Fruit fly (Drosophila melanogaster) whole organism, embryonic: ENCODE results near the gene mRpL27.

Source experiments
- Bgb ChIP-seq: fragments of 200-800 bp; sonication (Bioruptor generic); IDR thresholded peaks from 2 replicates; pipeline ENCODE4 v1.3.6; 2022; ENCODE audit warnings: missing biosample characterization, missing genetic modification characterization; ENCODE audit not compliant: partially characterized antibody
- C15 ChIP-seq: fragments of 200-800 bp; sonication (Bioruptor generic); IDR thresholded peaks from 3 replicates; pipeline ENCODE4 v1.3.6; 2022; ENCODE audit warnings: missing biosample characterization, missing genetic modification characterization
- CG11696 ChIP-seq: fragments of 200-800 bp; sonication (Bioruptor generic); IDR thresholded peaks from 2 replicates; pipeline ENCODE4 v1.3.6; 2022; ENCODE audit warnings: missing biosample characterization, missing genetic modification characterization
- CG11723 ChIP-seq: fragments of 200-800 bp; sonication (Bioruptor generic); optimal IDR thresholded peaks from 2 replicates; lab custom pipeline; 2017; ENCODE audit warnings: missing biosample characterization, mild to moderate bottlenecking, missing genetic modification characterization
- CG12236 ChIP-seq: fragments of 200-800 bp; sonication (Bioruptor generic); optimal IDR thresholded peaks from 2 replicates; lab custom pipeline; 2016; ENCODE audit warnings: missing biosample characterization, missing genetic modification characterization
- CG14441 ChIP-seq: fragments of 200-800 bp; sonication (Bioruptor generic); IDR thresholded peaks from 2 replicates; pipeline ENCODE4 v1.3.6; 2022; ENCODE audit warnings: missing biosample characterization, missing genetic modification characterization
- CG14860 ChIP-seq: fragments of 200-800 bp; sonication (Bioruptor generic); IDR thresholded peaks from 3 replicates; pipeline ENCODE4 v1.3.6; 2022; ENCODE audit warnings: missing biosample characterization, missing genetic modification characterization; ENCODE audit not compliant: partially characterized antibody
- CG15011 ChIP-seq: fragments of 200-800 bp; sonication (Bioruptor generic); optimal IDR thresholded peaks from 3 replicates; lab custom pipeline; 2018; ENCODE audit warnings: missing biosample characterization, mild to moderate bottlenecking, missing genetic modification characterization
- CG16813 ChIP-seq: fragments of 200-800 bp; sonication (Bioruptor generic); IDR thresholded peaks from 3 replicates; pipeline ENCODE4 v1.3.6; 2022; ENCODE audit warnings: missing biosample characterization, missing genetic modification characterization; ENCODE audit not compliant: partially characterized antibody
- CG17328 ChIP-seq: fragments of 200-800 bp; sonication (Bioruptor generic); IDR thresholded peaks from 2 replicates; pipeline ENCODE4 v1.3.6; 2022; ENCODE audit warnings: missing biosample characterization, missing genetic modification characterization
- CG17829 ChIP-seq: fragments of 200-800 bp; optimal IDR thresholded peaks from 2 replicates; lab custom pipeline; 2019; ENCODE audit warnings: missing biosample characterization, mild to moderate bottlenecking, missing genetic modification characterization, moderate library complexity
- CG2120 ChIP-seq: fragments of 200-800 bp; sonication (Bioruptor generic); optimal IDR thresholded peaks from 3 replicates; lab custom pipeline; 2016; ENCODE audit warnings: missing biosample characterization, missing genetic modification characterization
- CG34224 ChIP-seq: fragments of 200-800 bp; sonication (Bioruptor generic); IDR thresholded peaks from 3 replicates; pipeline ENCODE4 v1.3.6; 2022; ENCODE audit warnings: missing biosample characterization, missing genetic modification characterization; ENCODE audit not compliant: partially characterized antibody
- CG6272 ChIP-seq: fragments of 200-800 bp; sonication (Bioruptor generic); IDR thresholded peaks from 2 replicates; pipeline ENCODE4 v1.3.6; 2022; ENCODE audit warnings: missing biosample characterization, missing genetic modification characterization
- CG6765 ChIP-seq: fragments of 200-800 bp; sonication (Bioruptor generic); optimal IDR thresholded peaks from 3 replicates; lab custom pipeline; 2017; ENCODE audit warnings: missing biosample characterization, mild to moderate bottlenecking, missing genetic modification characterization
- CG8478 ChIP-seq: fragments of >200 bp; optimal IDR thresholded peaks from 2 replicates; lab custom pipeline; 2018
- CG9215 ChIP-seq: fragments of 200-800 bp; sonication (Bioruptor generic); IDR thresholded peaks from 2 replicates; pipeline ENCODE4 v1.3.6; 2022; ENCODE audit warnings: missing biosample characterization, missing genetic modification characterization
- CG9932 ChIP-seq: fragments of 200-800 bp; sonication (Bioruptor generic); IDR thresholded peaks from 2 replicates; pipeline ENCODE4 v1.3.6; 2022; ENCODE audit warnings: missing biosample characterization, missing genetic modification characterization
- CTCF ChIP-seq: fragments of 200-800 bp; sonication (Bioruptor generic); optimal IDR thresholded peaks from 2 replicates; lab custom pipeline; 2017; ENCODE audit warnings: missing biosample characterization, mild to moderate bottlenecking, missing genetic modification characterization, moderate library complexity
- Fer2 ChIP-seq: fragments of 200-800 bp; sonication (Bioruptor generic); optimal IDR thresholded peaks from 2 replicates; lab custom pipeline; 2018; ENCODE audit warnings: missing biosample characterization, mild to moderate bottlenecking, missing genetic modification characterization, moderate library complexity
- HHEX ChIP-seq: fragments of 200-800 bp; sonication (Bioruptor generic); optimal IDR thresholded peaks from 3 replicates; lab custom pipeline; 2017; ENCODE audit warnings: missing biosample characterization, mild to moderate bottlenecking, missing genetic modification characterization, missing genetic modification reagents
- HLH3B ChIP-seq: fragments of 200-800 bp; sonication (Bioruptor generic); IDR thresholded peaks from 2 replicates; pipeline ENCODE4 v1.3.6; 2022; ENCODE audit warnings: missing biosample characterization, missing genetic modification characterization
- HLH4C ChIP-seq: fragments of 200-800 bp; sonication (Bioruptor generic); IDR thresholded peaks from 3 replicates; pipeline ENCODE4 v1.3.6; 2022; ENCODE audit warnings: missing biosample characterization, missing genetic modification characterization; ENCODE audit not compliant: partially characterized antibody
- Hmr ChIP-seq: fragments of 200-800 bp; sonication (Bioruptor generic); optimal IDR thresholded peaks from 3 replicates; lab custom pipeline; 2017; ENCODE audit warnings: mild to moderate bottlenecking, missing biosample characterization, missing genetic modification reagents, missing genetic modification characterization
- Lhr ChIP-seq: fragments of 200-800 bp; sonication (Bioruptor generic); optimal IDR thresholded peaks from 3 replicates; lab custom pipeline; 2017; ENCODE audit warnings: mild to moderate bottlenecking, missing biosample characterization, missing genetic modification reagents, missing genetic modification characterization
- Lim3 ChIP-seq: fragments of 200-800 bp; sonication (Bioruptor generic); IDR thresholded peaks from 2 replicates; pipeline ENCODE4 v1.3.6; 2022; ENCODE audit warnings: missing biosample characterization, missing genetic modification characterization
- Neu2 ChIP-seq: fragments of 200-800 bp; sonication (Bioruptor generic); optimal IDR thresholded peaks from 3 replicates; lab custom pipeline; 2016; ENCODE audit warnings: missing biosample characterization, missing genetic modification characterization, borderline replicate concordance
- Opbp ChIP-seq: fragments of 200-800 bp; sonication (Bioruptor generic); IDR thresholded peaks from 3 replicates; pipeline ENCODE4 v1.3.6; 2022; ENCODE audit warnings: missing biosample characterization, missing genetic modification characterization; ENCODE audit not compliant: partially characterized antibody
- Pdp1 ChIP-seq, 2 experiments: fragments of 200-800 bp; sonication (Bioruptor generic); optimal IDR thresholded peaks; 3 replicates each; lab custom pipeline; 2016; ENCODE audit warnings: missing biosample characterization in 2 of 2, missing genetic modification characterization in 2 of 2, mild to moderate bottlenecking in 1 of 2, moderate library complexity in 1 of 2
- Poxn ChIP-seq: fragments of 200-800 bp; sonication (Bioruptor generic); IDR thresholded peaks from 2 replicates; pipeline ENCODE4 v1.3.6; 2022; ENCODE audit warnings: missing biosample characterization, missing genetic modification characterization
- Ptx1 ChIP-seq: fragments of 200-800 bp; sonication (Bioruptor generic); IDR thresholded peaks from 2 replicates; pipeline ENCODE4 v1.3.6; 2022; ENCODE audit warnings: missing biosample characterization, missing genetic modification characterization
- Rfx ChIP-seq: fragments of 200-800 bp; sonication (Bioruptor generic); IDR thresholded peaks from 2 replicates; pipeline ENCODE4 v1.3.6; 2022; ENCODE audit warnings: missing biosample characterization, missing genetic modification characterization
- abd-A ChIP-seq: fragments of 200-800 bp; sonication (Bioruptor generic); optimal IDR thresholded peaks from 3 replicates; lab custom pipeline; 2019; ENCODE audit warnings: missing biosample characterization, mild to moderate bottlenecking, missing genetic modification characterization, moderate library complexity
- chinmo ChIP-seq: fragments of 200-800 bp; sonication (Bioruptor generic); IDR thresholded peaks from 4 replicates; pipeline ENCODE4 v1.3.6; 2022; ENCODE audit warnings: missing biosample characterization, missing genetic modification characterization; ENCODE audit not compliant: partially characterized antibody
- croc ChIP-seq: fragments of 200-800 bp; sonication (Bioruptor generic); conservative IDR thresholded peaks from 3 replicates; pipeline ENCODE4 v1.3.6; 2022; ENCODE audit warnings: missing biosample characterization, missing genetic modification characterization
- dm ChIP-seq: fragments of 200-800 bp; sonication (Bioruptor generic); optimal IDR thresholded peaks from 3 replicates; lab custom pipeline; 2016; ENCODE audit warnings: missing biosample characterization, missing genetic modification characterization
- exex ChIP-seq: fragments of 200-800 bp; sonication (Bioruptor generic); optimal IDR thresholded peaks from 4 replicates; lab custom pipeline; 2018; ENCODE audit warnings: missing biosample characterization, mild to moderate bottlenecking, missing genetic modification characterization, moderate library complexity
- fd96Cb ChIP-seq: fragments of 200-800 bp; sonication (Bioruptor generic); optimal IDR thresholded peaks from 2 replicates; lab custom pipeline; 2018; ENCODE audit warnings: missing biosample characterization, mild to moderate bottlenecking, missing genetic modification characterization, moderate library complexity
- grau ChIP-seq: fragments of 200-800 bp; optimal IDR thresholded peaks from 3 replicates; lab custom pipeline; 2019; ENCODE audit warnings: missing biosample characterization, mild to moderate bottlenecking, missing genetic modification characterization, moderate library complexity
- hb ChIP-seq: fragments of 200-800 bp; sonication (Bioruptor generic); IDR thresholded peaks from 3 replicates; pipeline ENCODE4 v1.3.6; 2022; ENCODE audit warnings: missing biosample characterization, missing genetic modification characterization; ENCODE audit not compliant: partially characterized antibody
- lola ChIP-seq, 3 experiments: fragments of >200 bp in 2 of 3; fragments of 200-800 bp in 1 of 3; sonication (Bioruptor generic) in 1 of 3; optimal IDR thresholded peaks; 2 replicates each; lab custom pipeline; 2017 to 2019; ENCODE audit warnings: missing biosample characterization in 3 of 3, missing genetic modification characterization in 3 of 3, mild to moderate bottlenecking in 1 of 3, moderate library complexity in 1 of 3
- otp ChIP-seq: fragments of 200-800 bp; sonication (Bioruptor generic); IDR thresholded peaks from 3 replicates; pipeline ENCODE4, ENCODE4 v1.3.6; 2022; ENCODE audit warnings: missing biosample characterization, missing genetic modification characterization
- pan ChIP-seq, 4 experiments: fragments of >200 bp in 3 of 4; fragments of 200-800 bp in 1 of 4; sonication (Bioruptor generic) in 1 of 4; optimal IDR thresholded peaks in 3 of 4; IDR thresholded peaks in 1 of 4; 2 replicates each; pipeline versions ENCODE4 v1.3.6 to Lab custom; 2017 to 2022; ENCODE audit warnings: missing biosample characterization in 2 of 4, missing genetic modification characterization in 2 of 4, mixed read lengths in 1 of 4
- prd ChIP-seq, 3 experiments: fragments of >200 bp in 2 of 3; fragments of 200-800 bp in 1 of 3; sonication (Bioruptor generic) in 1 of 3; optimal IDR thresholded peaks in 2 of 3; IDR thresholded peaks in 1 of 3; 2 replicates in 2 of 3; 3 replicates in 1 of 3; pipeline versions ENCODE4 v1.3.6 to Lab custom; 2017 to 2022; ENCODE audit warnings: missing biosample characterization in 1 of 3, missing genetic modification characterization in 1 of 3
- ranshi ChIP-seq: fragments of 200-800 bp; sonication (Bioruptor generic); IDR thresholded peaks from 2 replicates; pipeline ENCODE4 v1.3.6; 2022; ENCODE audit warnings: missing biosample characterization, missing genetic modification characterization
- row ChIP-seq: fragments of 200-800 bp; sonication (Bioruptor generic); IDR thresholded peaks from 3 replicates; pipeline ENCODE4 v1.3.6; 2022; ENCODE audit warnings: missing biosample characterization, missing genetic modification characterization
- sens ChIP-seq: fragments of 200-800 bp; sonication (Bioruptor generic); peaks from one replicate; lab custom pipeline; 2016; ENCODE audit warnings: missing biosample characterization, missing genetic modification characterization
- so ChIP-seq: fragments of 200-800 bp; sonication (Bioruptor generic); IDR thresholded peaks from 3 replicates; pipeline ENCODE4 v1.3.6; 2022; ENCODE audit warnings: missing biosample characterization, missing genetic modification characterization
- tio ChIP-seq: fragments of 200-800 bp; sonication (Bioruptor generic); optimal IDR thresholded peaks from 2 replicates; lab custom pipeline; 2017; ENCODE audit warnings: missing biosample characterization, missing genetic modification characterization, inconsistent platforms
- yki ChIP-seq: fragments of >200 bp; optimal IDR thresholded peaks from 3 replicates; lab custom pipeline; 2018

mRpL27 gene

dm6 chr2L:4418819-4419218, 40.6 kb downstream of the mRpL27 start (continued):
- TF ChIP-seq hb (GFP tag; lab: Robert Waterston, UW) (peak; percentile 50; the same call in 1 of the 3 replicates), CG16813 (peak; percentile 50; the same call in 2 of the 3 replicates), HHEX (GFP tag; lab: Kevin White, UChicago) (no peak), exex (tag; lab: Kevin White, UChicago) (no peak), so (GFP tag; lab: Robert Waterston, UW) (no peak), Bgb (peak; percentile 76), CG34224 (GFP tag; lab: Robert Waterston, UW) (0 out of 3 replicates have a peak, but pooled peaks have one; percentile 35), CG15011 (GFP tag; lab: Kevin White, UChicago) (no peak), Lhr (no peak), CG11723 (GFP tag; lab: Kevin White, UChicago) (no peak), Lim3 (GFP tag; lab: Robert Waterston, UW) (no peak), CG17829 (tag; lab: Kevin White, UChicago) (no peak), Fer2 (tag; lab: Kevin White, UChicago) (no peak), CG6765 (GFP tag; lab: Kevin White, UChicago) (no peak), CG11696 (GFP tag; lab: Robert Waterston, UW) (no peak), CG2120 (no peak), fd96Cb (tag; lab: Kevin White, UChicago) (no peak), otp (GFP tag; lab: Robert Waterston, UW) (no peak), HLH4C (GFP tag; lab: Robert Waterston, UW) (peak; percentile 68), grau (tag; lab: Kevin White, UChicago) (no peak), abd-A (tag; lab: Kevin White, UChicago) (no peak), yki (lab: Kevin White, UChicago) (no peak), CG12236 (no peak), Opbp (peak; percentile 69; the same call in 2 of the 3 replicates), Ptx1 (GFP tag; lab: Robert Waterston, UW) (no peak), tio (GFP tag; lab: Kevin White, UChicago) (no peak), croc (GFP tag; lab: Robert Waterston, UW) (no peak), Neu2 (GFP tag; lab: Kevin White, UChicago) (no peak), Hmr (GFP tag; lab: Kevin White, UChicago) (no peak), CG8478 (lab: Kevin White, UChicago) (no peak), row (GFP tag; lab: Robert Waterston, UW) (no peak), CG14860 (GFP tag; lab: Robert Waterston, UW) (peak; percentile 59)

dm6 chr2L:4417982-4418381, 41.5 kb downstream of the mRpL27 start:
- TF ChIP-seq chinmo (GFP tag; lab: Robert Waterston, UW) = 0 out of 4 replicates have a peak, but pooled peaks have one; percentile 49
- no peak for TF ChIP-seq prd (optimal IDR thresholded peaks at IDR 0.05; lab: Kevin White, UChicago)
- TF ChIP-seq prd (GFP tag; IDR thresholded peaks at IDR 0.05; lab: Robert Waterston, UW) = no peak
- TF ChIP-seq dm = no peak
- TF ChIP-seq CG6272 (GFP tag; lab: Robert Waterston, UW) = peak; percentile 38
- TF ChIP-seq Rfx (GFP tag; lab: Robert Waterston, UW) = 0 out of 2 replicates have a peak, but pooled peaks have one; percentile 8
- TF ChIP-seq CG9215 (GFP tag; lab: Robert Waterston, UW) = no peak
- TF ChIP-seq Pdp1 (GFP tag; optimal IDR thresholded peaks at IDR 0.05; lab: Kevin White, UChicago) = peak in 1 of 2 experiments; percentile 10
- TF ChIP-seq ranshi (GFP tag; lab: Robert Waterston, UW) = 0 out of 2 replicates have a peak, but pooled peaks have one; percentile 11
- TF ChIP-seq row (GFP tag; lab: Robert Waterston, UW) = no peak
- no peak for TF ChIP-seq pan (optimal IDR thresholded peaks at IDR 0.05; lab: Kevin White, UChicago)
- peak in 1 of 2 experiments; percentile 31 for TF ChIP-seq pan (GFP tag; optimal IDR thresholded peaks at IDR 0.05 in 1 of 2, IDR thresholded peaks at IDR 0.05 in 1 of 2)
- peak; percentile 42; the same call in 1 of the 2 replicates for TF ChIP-seq CG14441 (GFP tag; lab: Robert Waterston, UW)
- TF ChIP-seq CG9932 (GFP tag; lab: Robert Waterston, UW) = 0 out of 2 replicates have a peak, but pooled peaks have one; percentile 16
- 0 out of 3 replicates have a peak, but pooled peaks have one; percentile 31 for TF ChIP-seq C15
- TF ChIP-seq sens = peak; percentile 54
- TF ChIP-seq CG17328 (GFP tag; lab: Robert Waterston, UW) = 0 out of 2 replicates have a peak, but pooled peaks have one; percentile 12
- TF ChIP-seq Poxn (GFP tag; lab: Robert Waterston, UW) = no peak
- TF ChIP-seq HLH3B (GFP tag; lab: Robert Waterston, UW) = 0 out of 2 replicates have a peak, but pooled peaks have one; percentile 15
- peak; percentile 94 for TF ChIP-seq CTCF (GFP tag; lab: Kevin White, UChicago)
- no peak for TF ChIP-seq lola (GFP tag; optimal IDR thresholded peaks at IDR 0.05; lab: Kevin White, UChicago)
